Worm (Caenorhabditis elegans) whole organism, L2 larva: Measurements from ENCODE around the gene srt-22.
"Not testable (repeated sequence)": the region's sequence is repeated elsewhere in the genome, so short reads cannot be mapped to it uniquely, and the experiment has no call there.

ENCODE experiments used
- nhr-21 ChIP-seq: fragments of 150-350 bp; optimal IDR thresholded peaks from 2 replicates; lab custom pipeline; 2014; ENCODE audit warnings: missing biosample characterization, missing genetic modification characterization
- unc-39 ChIP-seq: fragments of 150-350 bp; optimal IDR thresholded peaks from 2 replicates; lab custom pipeline; 2014; ENCODE audit warnings: missing biosample characterization, missing genetic modification characterization

DNA sequence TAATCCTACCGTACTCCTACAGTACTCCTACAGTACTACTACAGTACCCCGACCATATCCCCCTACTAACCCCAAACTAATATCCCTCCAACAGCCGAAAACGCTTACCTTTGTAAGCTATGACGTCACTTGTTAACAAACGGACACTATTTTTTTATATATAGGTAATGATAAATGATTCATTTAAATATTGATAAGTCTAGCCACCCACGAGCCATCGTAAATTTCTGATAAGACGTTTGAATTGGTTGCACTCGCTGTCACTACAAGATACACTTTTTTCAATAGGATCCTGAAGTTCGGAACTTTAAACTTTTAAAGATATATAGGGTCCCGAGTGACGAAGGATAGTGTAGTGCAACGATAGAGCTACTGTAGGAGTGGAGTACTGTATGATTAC is 6.9 kb upstream of the srt-22 start, which contains the start of gene nhr-247:
- not testable (repeated sequence) for TF ChIP-seq unc-39, nhr-21 (tag; lab: Kevin White, UChicago)
